Worm (Caenorhabditis elegans): ENCODE results near the gene Y6E2A.10.

- no peak for TF ChIP-seq lin-39 (tag; optimal IDR thresholded peaks at IDR 0.05)
- no peak for TF ChIP-seq unc-62 (GFP tag; optimal IDR thresholded peaks at IDR 0.05)
- TF ChIP-seq skn-1 (tag; optimal IDR thresholded peaks at IDR 0.05), result no peak
- TF ChIP-seq ztf-11 (tag; optimal IDR thresholded peaks at IDR 0.05), result no peak
- TF ChIP-seq lir-3 (tag; optimal IDR thresholded peaks at IDR 0.05; ENCODE audit: poor library complexity), result no peak
- no peak for TF ChIP-seq nhr-11 (tag; optimal IDR thresholded peaks at IDR 0.05)
- TF ChIP-seq mep-1 (tag; optimal IDR thresholded peaks at IDR 0.05), result no peak
- no peak for TF ChIP-seq lin-15B (tag; optimal IDR thresholded peaks at IDR 0.05)
- no peak for TF ChIP-seq nhr-237 (tag; optimal IDR thresholded peaks at IDR 0.05)
- no peak for TF ChIP-seq aha-1 (tag; optimal IDR thresholded peaks at IDR 0.05)
- no peak for TF ChIP-seq ceh-82 (tag; optimal IDR thresholded peaks at IDR 0.05)
These were observed 8.9 kb downstream of the Y6E2A.10 start for ce11 chrV:15721431-15721830.
